Fruit fly (Drosophila melanogaster) whole organism, wandering third instar larva: ENCODE results near the gene CG9240.

Experiments
- Abd-B ChIP-seq: fragments of >200 bp; optimal IDR thresholded peaks from 2 replicates; lab custom pipeline; 2017; ENCODE audit warnings: missing biosample characterization, missing genetic modification characterization
- CG32264 ChIP-seq: fragments of 200-800 bp; sonication (Bioruptor generic); optimal IDR thresholded peaks from 2 replicates; lab custom pipeline; 2016; ENCODE audit warnings: missing biosample characterization, missing genetic modification characterization
- CG9705 ChIP-seq: fragments of 200-800 bp; sonication (Bioruptor generic); optimal IDR thresholded peaks from 2 replicates; lab custom pipeline; 2018; ENCODE audit warnings: missing biosample characterization, mild to moderate bottlenecking, missing genetic modification characterization
- CrebA ChIP-seq: fragments of 200-800 bp; sonication (Bioruptor generic); optimal IDR thresholded peaks from 2 replicates; lab custom pipeline; 2016; ENCODE audit warnings: missing biosample characterization, mild to moderate bottlenecking, missing genetic modification characterization, borderline replicate concordance
- Dfd ChIP-seq: fragments of >200 bp; optimal IDR thresholded peaks from 2 replicates; lab custom pipeline; 2017; ENCODE audit warnings: missing biosample characterization, missing genetic modification characterization
- Dif ChIP-seq: fragments of 200-275, 200-300 bp; sonication (Bioruptor generic); optimal IDR thresholded peaks from 2 replicates; lab custom pipeline; 2018; ENCODE audit warnings: missing biosample characterization, missing genetic modification characterization; ENCODE audit not compliant: partially characterized antibody
- GATAd ChIP-seq: sonication (Bioruptor generic); optimal IDR thresholded peaks from 2 replicates; lab custom pipeline; 2016; ENCODE audit warnings: missing biosample characterization, missing genetic modification characterization
- HLH106 ChIP-seq: fragments of 200-800 bp; optimal IDR thresholded peaks from 3 replicates; lab custom pipeline; 2019; ENCODE audit warnings: missing biosample characterization, mild to moderate bottlenecking, missing genetic modification characterization, moderate library complexity
- Hnf4 ChIP-seq: fragments of 200-800 bp; sonication (Bioruptor generic); optimal IDR thresholded peaks from 2 replicates; lab custom pipeline; 2016; ENCODE audit warnings: missing biosample characterization, mild to moderate bottlenecking, missing genetic modification characterization
- Hr78 ChIP-seq: fragments of >200 bp; optimal IDR thresholded peaks from 2 replicates; lab custom pipeline; 2017; ENCODE audit warnings: missing biosample characterization, missing genetic modification characterization
- Hr83 ChIP-seq: fragments of 200-300 bp; sonication (Bioruptor generic); optimal IDR thresholded peaks from 2 replicates; lab custom pipeline; 2016; ENCODE audit warnings: missing biosample characterization, mild to moderate bottlenecking, missing genetic modification characterization, moderate library complexity; ENCODE audit not compliant: poor library complexity, severe bottlenecking
- Jra ChIP-seq: sonication (Bioruptor generic); optimal IDR thresholded peaks from 2 replicates; lab custom pipeline; 2016; ENCODE audit warnings: missing biosample characterization, missing genetic modification characterization
- Mio ChIP-seq: sonication (Bioruptor generic); optimal IDR thresholded peaks from 2 replicates; lab custom pipeline; 2016; ENCODE audit warnings: missing biosample characterization, missing genetic modification characterization
- Myc ChIP-seq: fragments of >200 bp; optimal IDR thresholded peaks from 2 replicates; lab custom pipeline; 2017
- N ChIP-seq: fragments of >200 bp; optimal IDR thresholded peaks from 2 replicates; lab custom pipeline; 2018; ENCODE audit warnings: missing biosample characterization, missing external identifiers, missing genetic modification characterization
- OdsH ChIP-seq: fragments of 200-800 bp; sonication (Bioruptor generic); optimal IDR thresholded peaks from 2 replicates; lab custom pipeline; 2016; ENCODE audit warnings: missing biosample characterization, mild to moderate bottlenecking, missing genetic modification characterization
- Rel ChIP-seq, 2 experiments: fragments of 200-800 bp; sonication (Bioruptor generic) in 1 of 2; optimal IDR thresholded peaks; 2 replicates in 1 of 2; 3 replicates in 1 of 2; lab custom pipeline; 2016 to 2019; ENCODE audit warnings: mild to moderate bottlenecking in 2 of 2, missing biosample characterization in 2 of 2, missing genetic modification characterization in 2 of 2, moderate library complexity in 1 of 2
- Sp1 ChIP-seq: fragments of 200-800 bp; sonication (Bioruptor generic); optimal IDR thresholded peaks from 3 replicates; lab custom pipeline; 2019; ENCODE audit warnings: missing biosample characterization, mild to moderate bottlenecking, missing genetic modification characterization, moderate library complexity
- Vsx2 ChIP-seq: fragments of 200-300, 225-300 bp; sonication (Bioruptor generic); optimal IDR thresholded peaks from 2 replicates; lab custom pipeline; 2018; ENCODE audit warnings: missing biosample characterization, missing genetic modification characterization; ENCODE audit not compliant: partially characterized antibody
- br ChIP-seq: fragments of 200-800 bp; sonication (Bioruptor generic); optimal IDR thresholded peaks from 2 replicates; lab custom pipeline; 2016; ENCODE audit warnings: missing biosample characterization, missing genetic modification characterization
- brk ChIP-seq: fragments of 200-800 bp; sonication (Bioruptor generic); optimal IDR thresholded peaks from 2 replicates; lab custom pipeline; 2016; ENCODE audit warnings: missing biosample characterization, mild to moderate bottlenecking, missing genetic modification characterization
- dl ChIP-seq, 2 experiments: fragments of 175-275, 200-275 bp in 1 of 2; fragments of 200-275 bp in 1 of 2; sonication (Bioruptor generic); optimal IDR thresholded peaks; lab custom pipeline; 2018; ENCODE audit warnings: mild to moderate bottlenecking in 2 of 2, missing biosample characterization in 2 of 2, missing genetic modification characterization in 2 of 2, moderate library complexity in 2 of 2; ENCODE audit not compliant: partially characterized antibody in 2 of 2, insufficient read depth in 1 of 2
- dmrt93B ChIP-seq: fragments of 200-800 bp; sonication (Bioruptor generic); optimal IDR thresholded peaks from 2 replicates; lab custom pipeline; 2018; ENCODE audit warnings: missing biosample characterization, mild to moderate bottlenecking, missing genetic modification characterization
- dsf ChIP-seq: sonication (Bioruptor generic); optimal IDR thresholded peaks from 2 replicates; lab custom pipeline; 2016; ENCODE audit warnings: missing biosample characterization, missing genetic modification characterization, borderline replicate concordance
- ey ChIP-seq: fragments of 200-800 bp; sonication (Bioruptor generic); optimal IDR thresholded peaks from 2 replicates; lab custom pipeline; 2016; ENCODE audit warnings: missing biosample characterization, missing genetic modification characterization
- foxo ChIP-seq, 2 experiments: fragments of 200-800 bp; sonication (Bioruptor generic); optimal IDR thresholded peaks; 2 replicates in 1 of 2; 3 replicates in 1 of 2; lab custom pipeline; 2016 to 2017; ENCODE audit warnings: missing biosample characterization in 2 of 2, missing genetic modification characterization in 2 of 2
- fru ChIP-seq: fragments of 200-800 bp; sonication (Bioruptor generic); optimal IDR thresholded peaks from 3 replicates; lab custom pipeline; 2016; ENCODE audit warnings: missing biosample characterization, mild to moderate bottlenecking, missing genetic modification characterization
- h ChIP-seq: fragments of 200-800 bp; sonication (Bioruptor generic); optimal IDR thresholded peaks from 3 replicates; lab custom pipeline; 2016; ENCODE audit warnings: missing biosample characterization, mild to moderate bottlenecking, missing genetic modification characterization
- jim ChIP-seq: fragments of 175-275, 200-325 bp; sonication (Bioruptor generic); optimal IDR thresholded peaks from 2 replicates; lab custom pipeline; 2016; ENCODE audit warnings: missing biosample characterization, mild to moderate bottlenecking, missing genetic modification characterization
- lola ChIP-seq: fragments of >200 bp; optimal IDR thresholded peaks from 2 replicates; lab custom pipeline; 2017; ENCODE audit warnings: missing biosample characterization, missing genetic modification characterization
- pan ChIP-seq: fragments of >200 bp; optimal IDR thresholded peaks from 2 replicates; lab custom pipeline; 2017
- psq ChIP-seq: fragments of 200-800 bp; sonication (Bioruptor generic); optimal IDR thresholded peaks from 3 replicates; lab custom pipeline; 2017; ENCODE audit warnings: missing biosample characterization, mild to moderate bottlenecking, missing genetic modification characterization, moderate library complexity
- rgr ChIP-seq: fragments of 200-800 bp; sonication (Bioruptor generic); optimal IDR thresholded peaks from 3 replicates; lab custom pipeline; 2016; ENCODE audit warnings: missing biosample characterization, mild to moderate bottlenecking, missing genetic modification characterization
- sage ChIP-seq: fragments of 200-800 bp; sonication (Bioruptor generic); optimal IDR thresholded peaks from 2 replicates; lab custom pipeline; 2016; ENCODE audit warnings: missing biosample characterization, mild to moderate bottlenecking, missing genetic modification characterization
- sv ChIP-seq: fragments of 200-800 bp; sonication (Bioruptor generic); optimal IDR thresholded peaks from 3 replicates; lab custom pipeline; 2016; ENCODE audit warnings: missing biosample characterization, missing genetic modification characterization
- tai ChIP-seq: sonication (Bioruptor generic); optimal IDR thresholded peaks from 2 replicates; lab custom pipeline; 2016; ENCODE audit warnings: missing biosample characterization, missing genetic modification characterization
- usp ChIP-seq: fragments of >200 bp; optimal IDR thresholded peaks from 2 replicates; lab custom pipeline; 2017; ENCODE audit warnings: missing biosample characterization, missing genetic modification characterization
- woc ChIP-seq: sonication (Bioruptor generic); optimal IDR thresholded peaks from 2 replicates; lab custom pipeline; 2016; ENCODE audit warnings: missing biosample characterization, mild to moderate bottlenecking, missing genetic modification characterization

CG9240 gene

dm6 chrX:15740881-15741280 is 39.8 kb upstream of the CG9240 start:
- TF ChIP-seq HLH106 (tag; lab: Kevin White, UChicago) (no peak), Abd-B (GFP tag; lab: Kevin White, UChicago) (no peak), br (GFP tag; lab: Kevin White, UChicago) (no peak), psq (no peak), h (GFP tag; lab: Kevin White, UChicago) (no peak), Rel (GFP tag; optimal IDR thresholded peaks at IDR 0.05; lab: Kevin White, UChicago) (no peak), Rel (tag; optimal IDR thresholded peaks at IDR 0.05; lab: Kevin White, UChicago) (no peak), sage (GFP tag; lab: Kevin White, UChicago) (no peak), Mio (no peak), OdsH (no peak), sv (no peak), jim (no peak), brk (GFP tag; lab: Kevin White, UChicago) (no peak), fru (no peak), ey (no peak), Vsx2 (GFP tag; lab: Kevin White, UChicago) (no peak), GATAd (GFP tag; lab: Kevin White, UChicago) (no peak), Hr78 (no peak)

dm6 chrX:15740288-15740726 is 39.2 kb upstream of the CG9240 start:
- TF ChIP-seq Myc (lab: Kevin White, UChicago) (no peak), Jra (GFP tag; lab: Kevin White, UChicago) (peak; percentile 74), sage (GFP tag; lab: Kevin White, UChicago) (no peak), ey (peak; percentile 84), Dif (GFP tag; lab: Kevin White, UChicago) (no peak), brk (GFP tag; lab: Kevin White, UChicago) (no peak), Dfd (GFP tag; lab: Kevin White, UChicago) (no peak), Rel (GFP tag; optimal IDR thresholded peaks at IDR 0.05; lab: Kevin White, UChicago) (no peak), Rel (tag; optimal IDR thresholded peaks at IDR 0.05; lab: Kevin White, UChicago) (peak; percentile 57), Hnf4 (GFP tag; lab: Kevin White, UChicago) (peak; percentile 84), psq (peak; percentile 61), fru (peak; percentile 85), woc (GFP tag; lab: Kevin White, UChicago) (peak; percentile 52), dl (GFP tag; optimal IDR thresholded peaks at IDR 0.05; lab: Kevin White, UChicago; ENCODE audit: insufficient read depth in 1 of 2, partially characterized antibody in 2 of 2) (no peak), Abd-B (GFP tag; lab: Kevin White, UChicago) (no peak), lola (GFP tag; lab: Kevin White, UChicago) (no peak), CG9705 (GFP tag; lab: Kevin White, UChicago) (no peak), CrebA (no peak), Hr78 (no peak), dmrt93B (GFP tag; lab: Kevin White, UChicago) (no peak), Mio (no peak), usp (GFP tag; lab: Kevin White, UChicago) (no peak), Vsx2 (GFP tag; lab: Kevin White, UChicago) (no peak), h (GFP tag; lab: Kevin White, UChicago) (peak; percentile 97), GATAd (GFP tag; lab: Kevin White, UChicago) (no peak), dsf (no peak), pan (lab: Kevin White, UChicago) (no peak), Hr83 (GFP tag; lab: Kevin White, UChicago) (peak; percentile 14), jim (no peak), N (GFP tag; lab: Kevin White, UChicago) (no peak), HLH106 (tag; lab: Kevin White, UChicago) (peak; percentile 77), CG32264 (GFP tag; lab: Kevin White, UChicago) (peak; percentile 48), OdsH (peak; percentile 82), sv (peak; percentile 55), Sp1 (GFP tag; lab: Kevin White, UChicago) (peak; percentile 84), tai (no peak), br (GFP tag; lab: Kevin White, UChicago) (peak; percentile 86), rgr (GFP tag; lab: Kevin White, UChicago) (peak; percentile 82), foxo (GFP tag; optimal IDR thresholded peaks at IDR 0.05; lab: Kevin White, UChicago) (peak; percentile 49 to 85)
